Fruit fly (Drosophila melanogaster): ENCODE results near the gene CG11841.

Gene CG11841

DNA sequence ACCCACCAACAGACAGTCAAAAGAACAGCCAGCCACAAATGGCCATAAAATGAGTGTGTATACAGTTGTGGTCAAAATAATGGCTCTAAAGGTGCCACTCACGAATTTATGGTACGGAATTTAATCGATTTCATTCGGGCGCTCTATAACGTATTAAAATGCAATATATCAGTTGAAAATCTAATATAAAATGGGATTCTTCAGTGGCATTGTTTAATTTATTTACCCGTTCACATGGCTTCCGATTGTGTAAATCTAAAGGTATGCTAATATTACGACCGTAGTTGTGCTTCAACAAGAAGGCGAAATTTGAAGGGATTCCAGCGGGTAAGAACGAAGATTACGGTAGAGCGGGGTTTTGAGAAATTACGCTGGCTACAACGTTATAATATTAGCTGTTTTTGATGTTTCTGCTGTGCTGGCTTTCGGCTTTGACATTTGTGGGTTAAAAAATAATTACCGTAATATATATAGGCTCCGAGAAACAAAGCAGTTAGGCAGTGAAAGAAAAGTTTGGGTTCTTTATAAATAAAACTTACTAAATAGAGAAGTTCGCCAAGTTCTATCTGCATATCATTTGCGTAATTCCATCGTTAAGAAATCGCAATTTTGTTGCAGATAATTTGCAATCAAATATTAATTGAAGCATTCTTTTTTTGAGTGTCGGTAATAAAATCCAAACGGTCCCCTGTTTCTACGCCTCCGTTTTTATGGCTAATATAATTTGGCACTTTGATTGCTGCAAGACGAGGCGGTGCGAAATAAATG is 25.0 kb downstream of the CG11841 start (continued):
- TF ChIP-seq CG7839 (tag; optimal IDR thresholded peaks at IDR 0.05) (peak; percentile 9), CG14965 (GFP tag; optimal IDR thresholded peaks at IDR 0.05; ENCODE audit: borderline replicate concordance) (no peak), ftz-f1 (GFP tag; optimal IDR thresholded peaks at IDR 0.05) (no peak), CG11093 (GFP tag; IDR thresholded peaks at IDR 0.05) (no peak), Mad (GFP tag; optimal IDR thresholded peaks at IDR 0.05) (peak; percentile 23), danr (GFP tag; IDR thresholded peaks at IDR 0.05) (no peak), phol (tag; optimal IDR thresholded peaks at IDR 0.05) (no peak), pzg (GFP tag; optimal IDR thresholded peaks at IDR 0.05) (no peak), Hand (GFP tag; optimal IDR thresholded peaks at IDR 0.05) (no peak), CG15269 (tag; optimal IDR thresholded peaks at IDR 0.05) (peak; percentile 23), HLH4C (GFP tag; IDR thresholded peaks at IDR 0.05; ENCODE audit: partially characterized antibody) (no peak), eyg (GFP tag; optimal IDR thresholded peaks at IDR 0.05) (no peak), CG15514 (GFP tag; optimal IDR thresholded peaks at IDR 0.05) (no peak), hkb (optimal IDR thresholded peaks at IDR 0.05) (no peak), hkb (GFP tag; IDR thresholded peaks at IDR 0.05) (0 out of 2 replicates have a peak, but pooled peaks have one; percentile 21), CG17568 (GFP tag; optimal IDR thresholded peaks at IDR 0.05) (no peak), MBD-R2 (GFP tag; IDR thresholded peaks at IDR 0.05) (no peak), Drgx (GFP tag; IDR thresholded peaks at IDR 0.05) (peak; percentile 3; the same call in 1 of the 2 replicates), cad (GFP tag; optimal IDR thresholded peaks at IDR 0.05) (no peak), BEAF-32 (GFP tag; optimal IDR thresholded peaks at IDR 0.05) (no peak), Sry-β (GFP tag; optimal IDR thresholded peaks at IDR 0.05) (no peak), CG12769 (tag; optimal IDR thresholded peaks at IDR 0.05) (peak; percentile 56), CG34422 (GFP tag; IDR thresholded peaks at IDR 0.05) (no peak), vfl (GFP tag; optimal IDR thresholded peaks at IDR 0.05) (no peak), Mes4 (GFP tag; optimal IDR thresholded peaks at IDR 0.05) (no peak), da (GFP tag; optimal IDR thresholded peaks at IDR 0.05) (no peak), nom (GFP tag; optimal IDR thresholded peaks at IDR 0.05) (no peak), dmrt11E (tag; optimal IDR thresholded peaks at IDR 0.05) (no peak), grau (tag; optimal IDR thresholded peaks at IDR 0.05) (peak; percentile 12), gfzf (GFP tag; optimal IDR thresholded peaks at IDR 0.05) (no peak), sna (GFP tag; IDR thresholded peaks at IDR 0.05; ENCODE audit: partially characterized antibody) (no peak), D (optimal IDR thresholded peaks at IDR 0.05) (no peak), D (GFP tag; optimal IDR thresholded peaks at IDR 0.05) (no peak), Ptx1 (GFP tag; IDR thresholded peaks at IDR 0.05) (0 out of 2 replicates have a peak, but pooled peaks have one; percentile 9), Poxn (GFP tag; IDR thresholded peaks at IDR 0.05) (no peak), CG6683 (GFP tag; optimal IDR thresholded peaks at IDR 0.05) (no peak), hbn (GFP tag; IDR thresholded peaks at IDR 0.05; ENCODE audit: partially characterized antibody) (no peak), Gug (GFP tag; IDR thresholded peaks at IDR 0.05) (0 out of 4 replicates have a peak, but pooled peaks have one; percentile 10), CG6689 (GFP tag; IDR thresholded peaks at IDR 0.05) (no peak), klu (GFP tag; IDR thresholded peaks at IDR 0.05) (no peak), Hmr (GFP tag; optimal IDR thresholded peaks at IDR 0.05) (peak; percentile 25), CG9932 (GFP tag; IDR thresholded peaks at IDR 0.05) (no peak), chif (GFP tag; optimal IDR thresholded peaks at IDR 0.05) (peak in 1 of 2 experiments; percentile 6), Xrp1 (GFP tag; IDR thresholded peaks at IDR 0.05) (peak; percentile 21; the same call in 1 of the 2 replicates), tx (GFP tag; optimal IDR thresholded peaks at IDR 0.05) (no peak), ken (GFP tag; IDR thresholded peaks at IDR 0.05) (0 out of 3 replicates have a peak, but pooled peaks have one; percentile 25), CG6854 (GFP tag; optimal IDR thresholded peaks at IDR 0.05) (no peak), CG14710 (tag; optimal IDR thresholded peaks at IDR 0.05) (no peak), CG12942 (GFP tag; optimal IDR thresholded peaks at IDR 0.05) (peak; percentile 4), CG11560 (tag; IDR thresholded peaks at IDR 0.05) (no peak)
